Worm (Caenorhabditis elegans) whole organism, late embryonic: ENCODE data around the gene aipr-1.

Source experiments
- C08G9.2 ChIP-seq: sonication (generic microtip); optimal IDR thresholded peaks from 2 replicates; lab custom pipeline; 2016; ENCODE audit warnings: mild to moderate bottlenecking, missing genetic modification characterization, moderate library complexity, missing compliant biosample characterization
- C38D4.7 ChIP-seq: fragments of 200-800 bp; sonication (Bioruptor generic); optimal IDR thresholded peaks from 2 replicates; lab custom pipeline; 2018; ENCODE audit warnings: mild to moderate bottlenecking, missing genetic modification characterization, moderate library complexity, missing compliant biosample characterization
- K09A11.1 ChIP-seq: sonication (generic microtip); optimal IDR thresholded peaks from 2 replicates; lab custom pipeline; 2017; ENCODE audit warnings: antibody characterized with exemption, mild to moderate bottlenecking, missing genetic modification characterization, missing compliant biosample characterization; ENCODE audit not compliant: insufficient read depth
- ahr-1 ChIP-seq: sonication (generic microtip); optimal IDR thresholded peaks from 2 replicates; lab custom pipeline; 2016; ENCODE audit warnings: missing genetic modification characterization, missing compliant biosample characterization
- ama-1 ChIP-seq: fragments of 150-350 bp; optimal IDR thresholded peaks from 2 replicates; lab custom pipeline; 2014
- ceh-18 ChIP-seq: sonication (generic microtip); optimal IDR thresholded peaks from 2 replicates; lab custom pipeline; 2016; ENCODE audit warnings: missing genetic modification characterization, missing compliant biosample characterization
- ceh-19 ChIP-seq: fragments of 200-800 bp; sonication (Bioruptor generic); optimal IDR thresholded peaks from 2 replicates; lab custom pipeline; 2018; ENCODE audit warnings: mild to moderate bottlenecking, missing genetic modification characterization, missing compliant biosample characterization
- ceh-30 ChIP-seq: fragments of 150-350 bp; optimal IDR thresholded peaks from 2 replicates; lab custom pipeline; 2014; ENCODE audit warnings: missing biosample characterization, missing genetic modification characterization
- ceh-31 ChIP-seq: sonication (generic microtip); optimal IDR thresholded peaks from 2 replicates; lab custom pipeline; 2016; ENCODE audit warnings: missing genetic modification characterization, missing compliant biosample characterization
- ceh-45 ChIP-seq: fragments of 200-800 bp; sonication (Bioruptor generic); IDR thresholded peaks from 2 replicates; pipeline ENCODE4 v1.3.6; 2022; ENCODE audit warnings: missing genetic modification reagents, missing genetic modification characterization, missing compliant biosample characterization
- ceh-48 ChIP-seq: sonication (generic microtip); optimal IDR thresholded peaks from 2 replicates; lab custom pipeline; 2016; ENCODE audit warnings: missing genetic modification characterization, inconsistent platforms, missing compliant biosample characterization
- ceh-9 ChIP-seq: sonication (generic microtip); optimal IDR thresholded peaks from 2 replicates; lab custom pipeline; 2016; ENCODE audit warnings: mild to moderate bottlenecking, missing genetic modification characterization, inconsistent platforms, missing compliant biosample characterization
- che-1 ChIP-seq: sonication (generic microtip); optimal IDR thresholded peaks from 2 replicates; lab custom pipeline; 2016; ENCODE audit warnings: mild to moderate bottlenecking, missing genetic modification characterization, missing compliant biosample characterization
- dve-1 ChIP-seq: sonication (generic microtip); optimal IDR thresholded peaks from 2 replicates; lab custom pipeline; 2017; ENCODE audit warnings: antibody characterized with exemption, mild to moderate bottlenecking, missing genetic modification characterization, missing compliant biosample characterization
- eyg-1 ChIP-seq: sonication (generic microtip); optimal IDR thresholded peaks from 2 replicates; lab custom pipeline; 2016; ENCODE audit warnings: missing genotype, missing genetic modification characterization, missing compliant biosample characterization
- fkh-10 ChIP-seq: fragments of 150-350 bp; optimal IDR thresholded peaks from 2 replicates; lab custom pipeline; 2014; ENCODE audit warnings: missing biosample characterization, missing genetic modification reagents, missing genetic modification characterization
- fkh-6 ChIP-seq: sonication (generic microtip); optimal IDR thresholded peaks from 2 replicates; lab custom pipeline; 2016; ENCODE audit warnings: missing genetic modification characterization, missing compliant biosample characterization
- gmeb-2 ChIP-seq: sonication (generic microtip); optimal IDR thresholded peaks from 2 replicates; lab custom pipeline; 2016; ENCODE audit warnings: missing genetic modification characterization, inconsistent platforms, missing compliant biosample characterization
- hlh-15 ChIP-seq: sonication (generic microtip); optimal IDR thresholded peaks from 2 replicates; lab custom pipeline; 2016; ENCODE audit warnings: missing genetic modification characterization, missing compliant biosample characterization
- hlh-30 ChIP-seq: sonication (generic microtip); optimal IDR thresholded peaks from 2 replicates; lab custom pipeline; 2017; ENCODE audit warnings: antibody characterized with exemption, missing genetic modification characterization, missing compliant biosample characterization; ENCODE audit not compliant: insufficient read depth
- lim-6 ChIP-seq: sonication (generic microtip); optimal IDR thresholded peaks from 2 replicates; lab custom pipeline; 2016; ENCODE audit warnings: missing genetic modification characterization, missing compliant biosample characterization
- mec-3 ChIP-seq: sonication (generic microtip); optimal IDR thresholded peaks from 2 replicates; lab custom pipeline; 2016; ENCODE audit warnings: borderline replicate concordance, missing genetic modification characterization, missing compliant biosample characterization
- nfya-1 ChIP-seq: sonication (generic microtip); optimal IDR thresholded peaks from 2 replicates; lab custom pipeline; 2017; ENCODE audit warnings: missing genetic modification characterization, mild to moderate bottlenecking, missing compliant biosample characterization, antibody characterized with exemption, moderate library complexity
- nhr-11 ChIP-seq: fragments of 150-350 bp; optimal IDR thresholded peaks from 2 replicates; lab custom pipeline; 2014; ENCODE audit warnings: missing biosample characterization, missing genetic modification characterization
- pag-3 ChIP-seq: sonication (generic microtip); optimal IDR thresholded peaks from 2 replicates; lab custom pipeline; 2016; ENCODE audit warnings: missing compliant biosample characterization, missing genetic modification characterization, borderline replicate concordance
- pat-9 ChIP-seq: fragments of 200-800 bp; sonication (Bioruptor generic); optimal IDR thresholded peaks from 2 replicates; lab custom pipeline; 2018; ENCODE audit warnings: mild to moderate bottlenecking, missing genetic modification characterization, moderate library complexity, missing compliant biosample characterization
- pax-1 ChIP-seq: fragments of 150-350 bp; optimal IDR thresholded peaks from 2 replicates; lab custom pipeline; 2014; ENCODE audit warnings: missing biosample characterization, missing genetic modification characterization
- pha-2 ChIP-seq: sonication (generic microtip); optimal IDR thresholded peaks from 2 replicates; lab custom pipeline; 2017; ENCODE audit warnings: mild to moderate bottlenecking, missing genetic modification characterization, missing compliant biosample characterization
- pha-4 ChIP-seq: fragments of 150-350 bp; optimal IDR thresholded peaks from 2 replicates; lab custom pipeline; 2018; ENCODE audit warnings: missing biosample characterization, missing genetic modification reagents, missing genetic modification characterization
- pqm-1 ChIP-seq: sonication (generic microtip); optimal IDR thresholded peaks from 2 replicates; lab custom pipeline; 2016; ENCODE audit warnings: missing genetic modification characterization, missing compliant biosample characterization
- ref-2 ChIP-seq: sonication (generic microtip); optimal IDR thresholded peaks from 2 replicates; lab custom pipeline; 2016; ENCODE audit warnings: missing genetic modification characterization, missing compliant biosample characterization
- rnt-1 ChIP-seq: sonication (generic microtip); optimal IDR thresholded peaks from 2 replicates; lab custom pipeline; 2016; ENCODE audit warnings: missing genetic modification characterization, missing compliant biosample characterization
- sdc-2 ChIP-seq: sonication (generic microtip); optimal IDR thresholded peaks from 2 replicates; lab custom pipeline; 2016; ENCODE audit warnings: missing genotype, missing genetic modification characterization, missing compliant biosample characterization
- syd-9 ChIP-seq: sonication (generic microtip); optimal IDR thresholded peaks from 2 replicates; lab custom pipeline; 2016; ENCODE audit warnings: mild to moderate bottlenecking, missing genetic modification characterization, moderate library complexity, missing compliant biosample characterization
- tbx-2 ChIP-seq: sonication (generic microtip); optimal IDR thresholded peaks from 2 replicates; lab custom pipeline; 2016; ENCODE audit warnings: missing genetic modification characterization, missing compliant biosample characterization
- tbx-7 ChIP-seq: sonication (generic microtip); optimal IDR thresholded peaks from 2 replicates; lab custom pipeline; 2016; ENCODE audit warnings: missing genotype, missing genetic modification characterization, missing compliant biosample characterization
- ztf-16 ChIP-seq: sonication (generic microtip); optimal IDR thresholded peaks from 2 replicates; lab custom pipeline; 2017; ENCODE audit warnings: missing genetic modification characterization, missing compliant biosample characterization

aipr-1 gene

ce11 chrII:6587264-6587870, 6.7 kb downstream of the aipr-1 start, which contains the start of gene C56C10.7:
Gene C56C10.7 (minus strand): TSS chrII:6587575.
- TF ChIP-seq pat-9 (tag; lab: Kevin White, UChicago) (no peak), ama-1 (lab: Kevin White, UChicago) (peak; percentile 43), C38D4.7 (no peak), fkh-6 (tag; lab: Kevin White, UChicago) (no peak), lim-6 (tag; lab: Kevin White, UChicago) (no peak)

ce11 chrII:6582758-6583157, 11.3 kb downstream of the aipr-1 start, which contains the start of gene C56C10.4:
Gene C56C10.4 (plus strand): TSS chrII:6583058.
- no peak for TF ChIP-seq che-1
- no peak for TF ChIP-seq tbx-2 (tag; lab: Kevin White, UChicago)
- TF ChIP-seq syd-9 (tag; lab: Kevin White, UChicago): no peak
- TF ChIP-seq ref-2 (tag; lab: Kevin White, UChicago): no peak
- no peak for TF ChIP-seq pax-1 (tag; lab: Kevin White, UChicago)
- no peak for TF ChIP-seq pha-2 (tag; lab: Kevin White, UChicago)
- TF ChIP-seq nhr-11: no peak

DNA sequence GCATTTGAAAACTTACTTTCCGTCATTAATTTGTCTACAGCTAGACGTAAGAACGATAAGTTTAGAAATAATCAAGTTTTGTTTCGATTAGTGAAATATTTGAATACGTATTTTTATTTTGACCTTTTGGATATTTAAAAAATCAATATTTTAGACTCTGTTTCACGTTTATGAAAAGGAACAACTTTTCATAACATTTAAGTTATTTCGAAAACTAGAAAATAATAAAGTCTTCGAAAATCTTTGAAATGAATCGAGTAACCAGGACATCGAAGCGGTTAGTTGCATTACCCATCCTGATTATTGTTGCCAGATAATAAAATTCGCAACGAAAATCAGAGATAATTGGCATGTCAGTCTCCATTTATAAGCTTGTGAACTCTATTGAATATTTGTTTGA, 12.8 kb downstream of the aipr-1 start, which contains the start of gene C56C10.6:
TSS of gene C56C10.6 (minus strand) at position 101 of the 400 bp plus-strand sequence.
- TF ChIP-seq rnt-1 (tag; lab: Kevin White, UChicago) (no peak), ceh-45 (GFP tag; lab: Robert Waterston, UW) (no peak), ahr-1 (tag; lab: Kevin White, UChicago) (no peak), C08G9.2 (tag; lab: Kevin White, UChicago) (no peak), pag-3 (tag; lab: Kevin White, UChicago) (no peak), gmeb-2 (tag; lab: Kevin White, UChicago) (no peak), pha-4 (tag; lab: Kevin White, UChicago) (no peak), pax-1 (tag; lab: Kevin White, UChicago) (no peak), pqm-1 (tag; lab: Kevin White, UChicago) (no peak), nfya-1 (tag; lab: Kevin White, UChicago) (no peak), pat-9 (tag; lab: Kevin White, UChicago) (no peak), che-1 (no peak), fkh-10 (GFP tag; lab: Kevin White, UChicago) (no peak), sdc-2 (tag; lab: Kevin White, UChicago) (no peak), hlh-30 (tag; lab: Kevin White, UChicago) (no peak), ceh-19 (GFP tag; lab: Kevin White, UChicago) (no peak), ceh-48 (tag; lab: Kevin White, UChicago) (no peak)

DNA sequence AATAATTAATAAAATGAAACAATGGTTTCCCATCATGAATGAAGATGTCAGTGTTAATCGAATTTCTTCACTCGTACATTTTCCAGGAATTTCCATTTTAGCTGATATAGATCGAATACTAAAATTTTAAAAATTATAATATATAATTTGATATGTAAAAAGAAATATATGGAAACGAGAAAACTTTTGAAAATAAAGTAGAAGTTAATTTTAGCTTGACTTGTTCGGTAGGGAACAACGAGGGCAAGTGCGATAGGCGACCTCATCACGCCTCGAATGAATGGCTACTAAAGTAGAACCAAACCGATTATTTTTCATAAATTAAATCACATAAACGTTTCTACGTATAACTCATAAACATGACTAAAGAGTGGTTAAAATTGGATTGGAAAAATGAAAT, 15.7 kb downstream of the aipr-1 start, which contains the start of gene sra-31:
TSS of gene sra-31 (minus strand) at position 101 of the 400 bp plus-strand sequence.
- TF ChIP-seq eyg-1 (tag; lab: Kevin White, UChicago): no peak
- TF ChIP-seq ceh-9 (tag; lab: Kevin White, UChicago): no peak
- TF ChIP-seq tbx-7 (tag; lab: Kevin White, UChicago): no peak
- no peak for TF ChIP-seq hlh-15 (tag; lab: Kevin White, UChicago)
- TF ChIP-seq ztf-16 (tag; lab: Kevin White, UChicago): no peak
- TF ChIP-seq nfya-1 (tag; lab: Kevin White, UChicago): no peak
- TF ChIP-seq ceh-45 (GFP tag; lab: Robert Waterston, UW): no peak
- no peak for TF ChIP-seq gmeb-2 (tag; lab: Kevin White, UChicago)
- no peak for TF ChIP-seq pax-1 (tag; lab: Kevin White, UChicago)

- TF ChIP-seq mec-3 (tag; lab: Kevin White, UChicago) (no peak), pax-1 (tag; lab: Kevin White, UChicago) (no peak), ceh-31 (tag; lab: Kevin White, UChicago) (no peak), hlh-30 (tag; lab: Kevin White, UChicago) (no peak), ceh-30 (tag; lab: Kevin White, UChicago) (no peak), ceh-18 (tag; lab: Kevin White, UChicago) (no peak), pat-9 (tag; lab: Kevin White, UChicago) (no peak), K09A11.1 (no peak), dve-1 (no peak), ama-1 (lab: Kevin White, UChicago) (no peak), fkh-6 (tag; lab: Kevin White, UChicago) (no peak), hlh-15 (tag; lab: Kevin White, UChicago) (no peak)
These were observed 18.4 kb downstream of the aipr-1 start, which contains the start of gene sra-29 for ce11 chrII:6575647-6576046. Gene sra-29 (minus strand): TSS chrII:6575747.
